Worm (Caenorhabditis elegans): ENCODE measurements around the gene Y49F6B.6.

Gene Y49F6B.6

ce11 chrII:3429400-3429799, 43.5 kb upstream of the Y49F6B.6 start, which contains the start of gene C16C8.18:
C16C8.18 (plus strand) TSS chrII:3429700.
- TF ChIP-seq unc-30 (tag; optimal IDR thresholded peaks at IDR 0.05) (no peak), nhr-28 (tag; optimal IDR thresholded peaks at IDR 0.05) (no peak), ceh-90 (tag; optimal IDR thresholded peaks at IDR 0.05) (no peak), lin-13 (GFP tag; optimal IDR thresholded peaks at IDR 0.05) (no peak), fkh-4 (tag; optimal IDR thresholded peaks at IDR 0.05; ENCODE audit: borderline replicate concordance) (no peak), vab-15 (tag; optimal IDR thresholded peaks at IDR 0.05) (no peak), C16A3.4 (tag; optimal IDR thresholded peaks at IDR 0.05) (no peak), pag-3 (tag; optimal IDR thresholded peaks at IDR 0.05; ENCODE audit: borderline replicate concordance, insufficient read depth) (no peak), lir-3 (tag; optimal IDR thresholded peaks at IDR 0.05; ENCODE audit: poor library complexity) (no peak), nhr-237 (tag; optimal IDR thresholded peaks at IDR 0.05) (no peak), egl-13 (tag; optimal IDR thresholded peaks at IDR 0.05) (no peak), unc-98 (GFP tag; IDR thresholded peaks at IDR 0.05) (no peak), egl-27 (tag; optimal IDR thresholded peaks at IDR 0.05) (no peak), fkh-8 (tag; optimal IDR thresholded peaks at IDR 0.05) (no peak), nhr-11 (tag; optimal IDR thresholded peaks at IDR 0.05) (no peak), ztf-11 (tag; optimal IDR thresholded peaks at IDR 0.05) (no peak), mep-1 (tag; optimal IDR thresholded peaks at IDR 0.05) (no peak), tbx-2 (tag; optimal IDR thresholded peaks at IDR 0.05) (no peak), isw-1 (GFP tag; IDR thresholded peaks at IDR 0.05) (no peak), nhr-85 (tag) (no peak)

- TF ChIP-seq nhr-47 (tag; optimal IDR thresholded peaks at IDR 0.05), result no peak
- peak; percentile 37 for TF ChIP-seq lin-14 (GFP tag; optimal IDR thresholded peaks at IDR 0.05)
- peak; percentile 75 for TF ChIP-seq snpc-4 (tag; optimal IDR thresholded peaks at IDR 0.05)
Measured at ce11 chrII:3434893-3435503, 37.9 kb upstream of the Y49F6B.6 start.

ce11 chrII:3436412-3436811, 36.5 kb upstream of the Y49F6B.6 start, which contains the start of gene skpo-2:
skpo-2 (minus strand) TSS chrII:3436512.
- TF ChIP-seq C16A3.4 (tag; optimal IDR thresholded peaks at IDR 0.05), result no peak
- no peak for TF ChIP-seq hpl-2 (GFP tag; optimal IDR thresholded peaks at IDR 0.05)
- no peak for TF ChIP-seq lin-15B (tag; optimal IDR thresholded peaks at IDR 0.05)
- no peak for TF ChIP-seq rnt-1 (tag; optimal IDR thresholded peaks at IDR 0.05)
- no peak for TF ChIP-seq nhr-71 (tag; optimal IDR thresholded peaks at IDR 0.05)
- no peak for TF ChIP-seq snpc-4 (tag; optimal IDR thresholded peaks at IDR 0.05)
- no peak for TF ChIP-seq ets-5 (GFP tag; IDR thresholded peaks at IDR 0.05)
- no peak for TF ChIP-seq unc-62 (GFP tag; optimal IDR thresholded peaks at IDR 0.05)
- no peak for TF ChIP-seq nhr-28 (tag; optimal IDR thresholded peaks at IDR 0.05)
- TF ChIP-seq swsn-7 (tag; optimal IDR thresholded peaks at IDR 0.05), result no peak
- TF ChIP-seq alr-1 (tag; optimal IDR thresholded peaks at IDR 0.05; ENCODE audit: borderline replicate concordance), result no peak
- no peak for TF ChIP-seq ceh-63 (GFP tag; optimal IDR thresholded peaks at IDR 0.05)
- no peak for TF ChIP-seq nhr-237 (tag; optimal IDR thresholded peaks at IDR 0.05)
- no peak for TF ChIP-seq ztf-4 (tag; optimal IDR thresholded peaks at IDR 0.05)
- no peak for TF ChIP-seq mdl-1 (tag; optimal IDR thresholded peaks at IDR 0.05)
- TF ChIP-seq nhr-85 (tag), result no peak

- TF ChIP-seq hlh-17 (GFP tag; optimal IDR thresholded peaks at IDR 0.05; ENCODE audit: borderline replicate concordance), result no peak
Measured at ce11 chrII:3437393-3437792, 35.5 kb upstream of the Y49F6B.6 start.

Measured in whole organism, L1 larva.